Fruit fly (Drosophila melanogaster) Kc167 (cell line): Measurements from ENCODE around the gene mura.

ENCODE experiments used
- Myc ChIP-seq: fragments of >200 bp; optimal IDR thresholded peaks from 2 replicates; lab custom pipeline; 2017; ENCODE audit warnings: missing external identifiers
- Sin3A ChIP-seq: fragments of >200 bp; optimal IDR thresholded peaks from 2 replicates; lab custom pipeline; 2018; ENCODE audit warnings: missing external identifiers
- insv ChIP-seq: fragments of >200 bp; optimal IDR thresholded peaks from 3 replicates; lab custom pipeline; 2018; ENCODE audit warnings: missing external identifiers
- ttk ChIP-seq: sonication (Bioruptor generic); optimal IDR thresholded peaks from 2 replicates; lab custom pipeline; 2017; ENCODE audit warnings: missing external identifiers

dm6 chr3R:9487561-9487960, 64.0 kb downstream of the mura start:
- TF ChIP-seq ttk: no peak
- no peak for TF ChIP-seq Myc (lab: Kevin White, UChicago)
- no peak for TF ChIP-seq insv (lab: Kevin White, UChicago)
- TF ChIP-seq Sin3A (lab: Kevin White, UChicago): no peak
